2 worm cellular contexts compared by ENCODE assay signal in genomic region chrIV:15008200-15008599, ce11.
TF ChIP-seq lines count a peak whose summit lies in the region.

No protein-coding gene starts in this region.

TF ChIP-seq in whole organism, L4 larva, 104 proteins besides CTCF, POLR2A, EP300 and RAD21:
- TF ChIP-seq ces-1 (GFP tag; optimal IDR thresholded peaks at IDR 0.05; lab: Kevin White, UChicago), result no peak
- TF ChIP-seq snpc-1.2 (GFP tag; IDR thresholded peaks at IDR 0.05; lab: Robert Waterston, UW), result 0 out of 2 replicates have a peak, but pooled peaks have one; percentile 53
- TF ChIP-seq lin-38 (GFP tag; IDR thresholded peaks at IDR 0.05; lab: Robert Waterston, UW), result 0 out of 2 replicates have a peak, but pooled peaks have one; percentile 22
- no peak for TF ChIP-seq ceh-32 (tag; optimal IDR thresholded peaks at IDR 0.05; lab: Kevin White, UChicago; ENCODE audit: poor library complexity)
- TF ChIP-seq jun-1 (tag; optimal IDR thresholded peaks at IDR 0.05; lab: Kevin White, UChicago), result no peak
- TF ChIP-seq madf-5 (GFP tag; IDR thresholded peaks at IDR 0.05; lab: Robert Waterston, UW), result no peak
- TF ChIP-seq F37D6.2 (tag; optimal IDR thresholded peaks at IDR 0.05; lab: Kevin White, UChicago), result no peak

TF ChIP-seq in whole organism, young adult, 124 proteins besides CTCF, POLR2A, EP300 and RAD21:
- TF ChIP-seq attf-6 (GFP tag; IDR thresholded peaks at IDR 0.05; lab: Robert Waterston, UW), result peak; percentile 67; the same call in 1 of the 2 replicates
- TF ChIP-seq cebp-1 (GFP tag; IDR thresholded peaks at IDR 0.05; lab: Robert Waterston, UW), result no peak
- no peak for TF ChIP-seq cebp-1 (tag; optimal IDR thresholded peaks at IDR 0.05; lab: Kevin White, UChicago)
- no peak for TF ChIP-seq snpc-4 (GFP tag; optimal IDR thresholded peaks at IDR 0.05; lab: Kevin White, UChicago)
- TF ChIP-seq snpc-4 (tag; optimal IDR thresholded peaks at IDR 0.05; lab: Kevin White, UChicago), result peak in 1 of 4 experiments; percentile 71
